Worm (Caenorhabditis elegans): ENCODE results near the gene attf-3.

attf-3 gene

ce11 chrIII:134194-134593 lies 48.0 kb upstream of the attf-3 start, which contains the start of gene pals-25:
pals-25 (plus strand) TSS chrIII:134494.
- TF ChIP-seq sma-9 (GFP tag; optimal IDR thresholded peaks at IDR 0.05) (no peak), sma-9 (tag; optimal IDR thresholded peaks at IDR 0.05) (no peak), ztf-4 (tag; optimal IDR thresholded peaks at IDR 0.05) (no peak), nhr-21 (tag; optimal IDR thresholded peaks at IDR 0.05) (no peak), ztf-1 (GFP tag; conservative IDR thresholded peaks at IDR 0.05) (no peak), nhr-237 (tag; optimal IDR thresholded peaks at IDR 0.05) (no peak), unc-55 (GFP tag; optimal IDR thresholded peaks at IDR 0.05) (no peak), nhr-23 (tag; optimal IDR thresholded peaks at IDR 0.05) (no peak), Y55F3AM.14 (GFP tag; optimal IDR thresholded peaks at IDR 0.05) (no peak), blmp-1 (tag; optimal IDR thresholded peaks at IDR 0.05; ENCODE audit: insufficient read depth) (no peak), lin-11 (tag; optimal IDR thresholded peaks at IDR 0.05) (no peak), gmeb-1 (tag; optimal IDR thresholded peaks at IDR 0.05) (no peak), alr-1 (tag; optimal IDR thresholded peaks at IDR 0.05) (no peak), mab-5 (tag; optimal IDR thresholded peaks at IDR 0.05) (no peak)

- TF ChIP-seq nhr-25 (tag; optimal IDR thresholded peaks at IDR 0.05) = no peak
- TF ChIP-seq unc-62 (GFP tag; optimal IDR thresholded peaks at IDR 0.05) = no peak
- TF ChIP-seq unc-55 (GFP tag; optimal IDR thresholded peaks at IDR 0.05) = no peak
- no peak for TF ChIP-seq nhr-6 (tag; optimal IDR thresholded peaks at IDR 0.05)
- no peak for TF ChIP-seq ama-1 (optimal IDR thresholded peaks at IDR 0.05)
- TF ChIP-seq peb-1 (tag; optimal IDR thresholded peaks at IDR 0.05) = no peak
- no peak for TF ChIP-seq nhr-129 (tag; optimal IDR thresholded peaks at IDR 0.05)
- no peak for TF ChIP-seq lsy-2 (tag; optimal IDR thresholded peaks at IDR 0.05)
- no peak for TF ChIP-seq gmeb-1 (tag; optimal IDR thresholded peaks at IDR 0.05)
- no peak for TF ChIP-seq crh-2 (tag; optimal IDR thresholded peaks at IDR 0.05)
Observed at ce11 chrIII:132118-132517, 45.9 kb upstream of the attf-3 start, which contains the start of gene pals-22. pals-22 (plus strand) TSS chrIII:132418.

- TF ChIP-seq ceh-82 (tag; optimal IDR thresholded peaks at IDR 0.05) (no peak), unc-55 (GFP tag; optimal IDR thresholded peaks at IDR 0.05) (peak; percentile 84), R02D3.7 (tag; optimal IDR thresholded peaks at IDR 0.05) (no peak), unc-39 (tag; optimal IDR thresholded peaks at IDR 0.05) (no peak), skn-1 (tag; optimal IDR thresholded peaks at IDR 0.05) (no peak), C34F6.9 (tag; optimal IDR thresholded peaks at IDR 0.05) (peak; percentile 83), nhr-6 (tag; optimal IDR thresholded peaks at IDR 0.05) (peak; percentile 31), nhr-21 (tag; optimal IDR thresholded peaks at IDR 0.05) (peak; percentile 16), elt-1 (tag; optimal IDR thresholded peaks at IDR 0.05) (no peak), egl-27 (tag; optimal IDR thresholded peaks at IDR 0.05) (no peak), nhr-23 (tag; optimal IDR thresholded peaks at IDR 0.05) (no peak), blmp-1 (tag; optimal IDR thresholded peaks at IDR 0.05; ENCODE audit: insufficient read depth) (no peak), mbf-1 (tag; optimal IDR thresholded peaks at IDR 0.05) (no peak), ama-1 (optimal IDR thresholded peaks at IDR 0.05) (no peak), nhr-10 (tag; optimal IDR thresholded peaks at IDR 0.05) (no peak), nhr-11 (tag; optimal IDR thresholded peaks at IDR 0.05) (no peak), ztf-1 (GFP tag; conservative IDR thresholded peaks at IDR 0.05) (no peak), lin-39 (tag; optimal IDR thresholded peaks at IDR 0.05) (no peak), alr-1 (tag; optimal IDR thresholded peaks at IDR 0.05) (no peak), nhr-25 (tag; optimal IDR thresholded peaks at IDR 0.05) (no peak), ceh-16 (tag; optimal IDR thresholded peaks at IDR 0.05) (no peak), zag-1 (tag; optimal IDR thresholded peaks at IDR 0.05) (peak; percentile 19), nhr-129 (tag; optimal IDR thresholded peaks at IDR 0.05) (peak; percentile 79), aly-2 (tag; optimal IDR thresholded peaks at IDR 0.05) (no peak), nhr-12 (tag; optimal IDR thresholded peaks at IDR 0.05) (no peak), unc-62 (GFP tag; optimal IDR thresholded peaks at IDR 0.05) (no peak), mab-5 (tag; optimal IDR thresholded peaks at IDR 0.05) (no peak), ZK546.5 (tag; optimal IDR thresholded peaks at IDR 0.05) (no peak), ztf-11 (tag; optimal IDR thresholded peaks at IDR 0.05) (no peak), snpc-4 (tag; optimal IDR thresholded peaks at IDR 0.05) (no peak), mdl-1 (tag; optimal IDR thresholded peaks at IDR 0.05) (no peak), sma-9 (GFP tag; optimal IDR thresholded peaks at IDR 0.05) (no peak), sma-9 (tag; optimal IDR thresholded peaks at IDR 0.05) (no peak), dmd-4 (tag; optimal IDR thresholded peaks at IDR 0.05) (no peak), peb-1 (tag; optimal IDR thresholded peaks at IDR 0.05) (no peak), sem-4 (tag; optimal IDR thresholded peaks at IDR 0.05) (no peak), fos-1 (tag; optimal IDR thresholded peaks at IDR 0.05) (peak; percentile 54), Y55F3AM.14 (GFP tag; optimal IDR thresholded peaks at IDR 0.05) (no peak), nhr-237 (tag; optimal IDR thresholded peaks at IDR 0.05) (no peak), lin-13 (GFP tag; optimal IDR thresholded peaks at IDR 0.05) (no peak), crh-2 (tag; optimal IDR thresholded peaks at IDR 0.05) (peak; percentile 60), sma-3 (GFP tag; optimal IDR thresholded peaks at IDR 0.05) (no peak), ztf-4 (tag; optimal IDR thresholded peaks at IDR 0.05) (no peak), nhr-77 (tag; optimal IDR thresholded peaks at IDR 0.05) (no peak), gmeb-1 (tag; optimal IDR thresholded peaks at IDR 0.05) (peak; percentile 46), lsy-2 (tag; optimal IDR thresholded peaks at IDR 0.05) (peak in 1 of 2 experiments; percentile 75), elt-3 (tag; optimal IDR thresholded peaks at IDR 0.05) (no peak), lin-11 (tag; optimal IDR thresholded peaks at IDR 0.05) (no peak)
Observed at ce11 chrIII:131627-132026, 45.4 kb upstream of the attf-3 start.

Measured in whole organism, L2 larva.